Fruit fly (Drosophila melanogaster): ENCODE data around the gene CG6761.

CG6761 gene

dm6 chr3L:9675528-9675963, 27.8 kb downstream of the CG6761 start (continued):
- TF ChIP-seq vvl (GFP tag; IDR thresholded peaks at IDR 0.05) = no peak
- TF ChIP-seq CG4617 (GFP tag; optimal IDR thresholded peaks at IDR 0.05; ENCODE audit: borderline replicate concordance) = no peak
- TF ChIP-seq knrl (GFP tag; IDR thresholded peaks at IDR 0.05; ENCODE audit: partially characterized antibody) = no peak
- TF ChIP-seq Dip3 (GFP tag; optimal IDR thresholded peaks at IDR 0.05) = no peak
- no peak for TF ChIP-seq Ssrp (tag; optimal IDR thresholded peaks at IDR 0.05)
- no peak for TF ChIP-seq CG11398 (GFP tag; optimal IDR thresholded peaks at IDR 0.05)
- no peak for TF ChIP-seq Bdp1 (GFP tag; optimal IDR thresholded peaks at IDR 0.05)
- TF ChIP-seq CG11695 (GFP tag; IDR thresholded peaks at IDR 0.05) = no peak
- peak; percentile 73 for TF ChIP-seq Drgx (GFP tag; IDR thresholded peaks at IDR 0.05)
- peak; percentile 8 for TF ChIP-seq gro (GFP tag; optimal IDR thresholded peaks at IDR 0.05)
- TF ChIP-seq CG7372 (GFP tag; IDR thresholded peaks at IDR 0.05) = peak; percentile 61
- no peak for TF ChIP-seq gcm (GFP tag; optimal IDR thresholded peaks at IDR 0.05)
- no peak for TF ChIP-seq CG6689 (GFP tag; IDR thresholded peaks at IDR 0.05)
- TF ChIP-seq CG17385 (GFP tag; optimal IDR thresholded peaks at IDR 0.05) = peak; percentile 22
- TF ChIP-seq Rx (GFP tag; IDR thresholded peaks at IDR 0.05) = no peak
- TF ChIP-seq ase (GFP tag; IDR thresholded peaks at IDR 0.05) = no peak
- TF ChIP-seq az2 (GFP tag; optimal IDR thresholded peaks at IDR 0.05) = no peak
- TF ChIP-seq amos (GFP tag; IDR thresholded peaks at IDR 0.05; ENCODE audit: partially characterized antibody) = no peak
- TF ChIP-seq ERR (GFP tag; optimal IDR thresholded peaks at IDR 0.05) = no peak
- TF ChIP-seq CG16863 (GFP tag; optimal IDR thresholded peaks at IDR 0.05) = no peak
- TF ChIP-seq lov (optimal IDR thresholded peaks at IDR 0.05) = no peak
- TF ChIP-seq lov (GFP tag; IDR thresholded peaks at IDR 0.05) = no peak
- no peak for TF ChIP-seq mld (GFP tag; IDR thresholded peaks at IDR 0.05; ENCODE audit: partially characterized antibody)
- no peak for TF ChIP-seq CrebB (tag; optimal IDR thresholded peaks at IDR 0.05)
- TF ChIP-seq pan (optimal IDR thresholded peaks at IDR 0.05) = no peak
- no peak for TF ChIP-seq pan (GFP tag; optimal IDR thresholded peaks at IDR 0.05 in 1 of 2, IDR thresholded peaks at IDR 0.05 in 1 of 2)
- no peak for TF ChIP-seq CG9797 (GFP tag; optimal IDR thresholded peaks at IDR 0.05)
- no peak for TF ChIP-seq fd64A (GFP tag; optimal IDR thresholded peaks at IDR 0.05)
- no peak for TF ChIP-seq CG4404 (GFP tag; IDR thresholded peaks at IDR 0.05)
- TF ChIP-seq so (GFP tag; IDR thresholded peaks at IDR 0.05) = no peak
- no peak for TF ChIP-seq klu (GFP tag; IDR thresholded peaks at IDR 0.05)
- TF ChIP-seq CG15479 (GFP tag; optimal IDR thresholded peaks at IDR 0.05) = no peak
- TF ChIP-seq CG4328 (GFP tag; optimal IDR thresholded peaks at IDR 0.05) = no peak
- TF ChIP-seq maf-S (GFP tag; optimal IDR thresholded peaks at IDR 0.05) = no peak
- no peak for TF ChIP-seq oc (tag; optimal IDR thresholded peaks at IDR 0.05)
- no peak for TF ChIP-seq CG14667 (GFP tag; IDR thresholded peaks at IDR 0.05)
- peak; percentile 77; the same call in 1 of the 4 replicates for TF ChIP-seq chinmo (GFP tag; IDR thresholded peaks at IDR 0.05; ENCODE audit: partially characterized antibody)
- TF ChIP-seq Ada2b (GFP tag; IDR thresholded peaks at IDR 0.05) = no peak
- no peak for TF ChIP-seq pb (GFP tag; optimal IDR thresholded peaks at IDR 0.05)
- TF ChIP-seq lbe (GFP tag; optimal IDR thresholded peaks at IDR 0.05) = peak; percentile 76
- TF ChIP-seq ewg (GFP tag; optimal IDR thresholded peaks at IDR 0.05) = no peak
- no peak for TF ChIP-seq Dad (GFP tag; optimal IDR thresholded peaks at IDR 0.05)
- no peak for TF ChIP-seq dysf (GFP tag; IDR thresholded peaks at IDR 0.05)
- no peak for TF ChIP-seq nerfin-2 (GFP tag; IDR thresholded peaks at IDR 0.05; ENCODE audit: partially characterized antibody)
- peak; percentile 25 for TF ChIP-seq sd (tag; optimal IDR thresholded peaks at IDR 0.05)
- no peak for TF ChIP-seq CG18619 (GFP tag; optimal IDR thresholded peaks at IDR 0.05)
- no peak for TF ChIP-seq CG8944 (GFP tag; optimal IDR thresholded peaks at IDR 0.05)
- TF ChIP-seq Sox100B (GFP tag; optimal IDR thresholded peaks at IDR 0.05) = no peak
- no peak for TF ChIP-seq Dp (GFP tag; optimal IDR thresholded peaks at IDR 0.05)
- no peak for TF ChIP-seq fd96Cb (tag; optimal IDR thresholded peaks at IDR 0.05)
- no peak for TF ChIP-seq CG6654 (GFP tag; optimal IDR thresholded peaks at IDR 0.05)
- TF ChIP-seq cas (GFP tag; IDR thresholded peaks at IDR 0.05) = no peak
- no peak for TF ChIP-seq CG10462 (GFP tag; optimal IDR thresholded peaks at IDR 0.05)
